Fruit fly (Drosophila melanogaster) whole organism, embryonic: Measurements from ENCODE around the gene PpV.
A peak's percentile ranks its signal among the peaks of the same experiment; 100 is the strongest.

Experiments used
- ATbp ChIP-seq: fragments of 200-800 bp; sonication (Bioruptor generic); optimal IDR thresholded peaks from 2 replicates; lab custom pipeline; 2017; ENCODE audit warnings: missing biosample characterization, mild to moderate bottlenecking, missing genetic modification characterization, missing genetic modification reagents
- Atf6 ChIP-seq: fragments of 200-800 bp; sonication (Bioruptor generic); IDR thresholded peaks from 2 replicates; pipeline ENCODE4 v1.3.6; 2022; ENCODE audit warnings: missing biosample characterization, missing genetic modification characterization
- BtbVII ChIP-seq: fragments of 200-800 bp; sonication (Bioruptor generic); optimal IDR thresholded peaks from 3 replicates; lab custom pipeline; 2017; ENCODE audit warnings: missing biosample characterization, mild to moderate bottlenecking, missing genetic modification characterization
- Bteb2 ChIP-seq: fragments of 200-800 bp; sonication (Bioruptor generic); optimal IDR thresholded peaks from 2 replicates; lab custom pipeline; 2016; ENCODE audit warnings: missing biosample characterization, missing genetic modification characterization
- CG10147 ChIP-seq: fragments of 200-800 bp; sonication (Bioruptor generic); optimal IDR thresholded peaks from 2 replicates; lab custom pipeline; 2019; ENCODE audit warnings: missing biosample characterization, mild to moderate bottlenecking, missing genetic modification characterization, moderate library complexity
- CG10267 ChIP-seq: fragments of 200-800 bp; sonication (Bioruptor generic); optimal IDR thresholded peaks from 2 replicates; lab custom pipeline; 2018; ENCODE audit warnings: missing biosample characterization, mild to moderate bottlenecking, missing genetic modification characterization, moderate library complexity
- CG11695 ChIP-seq: fragments of 200-800 bp; sonication (Bioruptor generic); IDR thresholded peaks from 3 replicates; pipeline ENCODE4 v1.3.6; 2022; ENCODE audit warnings: missing biosample characterization, missing genetic modification characterization
- CG12219 ChIP-seq: fragments of 200-800 bp; sonication (Bioruptor generic); optimal IDR thresholded peaks from 3 replicates; lab custom pipeline; 2018; ENCODE audit warnings: missing biosample characterization, mild to moderate bottlenecking, missing genetic modification characterization
- CG15601 ChIP-seq: fragments of 200-800 bp; sonication (Bioruptor generic); optimal IDR thresholded peaks from 3 replicates; lab custom pipeline; 2019; ENCODE audit warnings: missing biosample characterization, mild to moderate bottlenecking, missing genetic modification characterization, moderate library complexity
- CG15696 ChIP-seq: fragments of 200-800 bp; sonication (Bioruptor generic); optimal IDR thresholded peaks from 2 replicates; lab custom pipeline; 2019; ENCODE audit warnings: missing biosample characterization, mild to moderate bottlenecking, missing genetic modification characterization, moderate library complexity
- CG17802 ChIP-seq: fragments of 200-800 bp; sonication (Bioruptor generic); optimal IDR thresholded peaks from 2 replicates; lab custom pipeline; 2018; ENCODE audit warnings: missing biosample characterization, mild to moderate bottlenecking, missing genetic modification characterization, moderate library complexity
- CG2129 ChIP-seq: fragments of 200-800 bp; sonication (Bioruptor generic); IDR thresholded peaks from 2 replicates; pipeline ENCODE4 v1.3.6; 2022; ENCODE audit warnings: missing biosample characterization, missing genetic modification characterization; ENCODE audit not compliant: partially characterized antibody
- CG3407 ChIP-seq: fragments of 200-800 bp; sonication (Bioruptor generic); optimal IDR thresholded peaks from 2 replicates; lab custom pipeline; 2018; ENCODE audit warnings: missing biosample characterization, mild to moderate bottlenecking, missing genetic modification characterization
- CG3847 ChIP-seq: fragments of 200-800 bp; sonication (Bioruptor generic); IDR thresholded peaks from 2 replicates; pipeline ENCODE4 v1.3.6; 2022; ENCODE audit warnings: missing biosample characterization, missing genetic modification characterization
- CG4617 ChIP-seq: fragments of 200-800 bp; sonication (Bioruptor generic); optimal IDR thresholded peaks from 3 replicates; lab custom pipeline; 2016; ENCODE audit warnings: missing biosample characterization, missing genetic modification characterization, borderline replicate concordance
- CG4730 ChIP-seq: fragments of 200-800 bp; sonication (Bioruptor generic); IDR thresholded peaks from 2 replicates; pipeline ENCODE4 v1.3.6; 2022; ENCODE audit warnings: missing biosample characterization, missing genetic modification characterization
- CG4820 ChIP-seq: fragments of 200-800 bp; sonication (Bioruptor generic); optimal IDR thresholded peaks from 3 replicates; lab custom pipeline; 2016; ENCODE audit warnings: missing biosample characterization, missing genetic modification characterization
- CG5180 ChIP-seq: fragments of 200-800 bp; sonication (Bioruptor generic); optimal IDR thresholded peaks from 3 replicates; lab custom pipeline; 2017; ENCODE audit warnings: missing biosample characterization, missing genetic modification characterization, mild to moderate bottlenecking, moderate library complexity, missing genetic modification reagents
- CG6254 ChIP-seq: fragments of 200-800 bp; sonication (Bioruptor generic); optimal IDR thresholded peaks from 3 replicates; lab custom pipeline; 2017; ENCODE audit warnings: mild to moderate bottlenecking, missing biosample characterization, missing genetic modification reagents, missing genetic modification characterization
- CG7372 ChIP-seq: fragments of 200-800 bp; sonication (Bioruptor generic); IDR thresholded peaks from 2 replicates; pipeline ENCODE4 v1.3.6; 2022; ENCODE audit warnings: missing biosample characterization, missing genetic modification characterization
- CG8924 ChIP-seq: fragments of 200-800 bp; optimal IDR thresholded peaks from 3 replicates; lab custom pipeline; 2019; ENCODE audit warnings: missing biosample characterization, mild to moderate bottlenecking, missing genetic modification characterization, moderate library complexity
- CG9797 ChIP-seq: fragments of 200-800 bp; sonication (Bioruptor generic); optimal IDR thresholded peaks from 3 replicates; lab custom pipeline; 2018; ENCODE audit warnings: missing biosample characterization, mild to moderate bottlenecking, missing genetic modification characterization
- Drgx ChIP-seq: fragments of 200-800 bp; sonication (Bioruptor generic); IDR thresholded peaks from 2 replicates; pipeline ENCODE4 v1.3.6; 2022; ENCODE audit warnings: missing biosample characterization, missing genetic modification characterization
- E2f2 ChIP-seq: fragments of 200-800 bp; sonication (Bioruptor generic); IDR thresholded peaks from 2 replicates; pipeline ENCODE4 v1.3.6; 2022; ENCODE audit warnings: missing biosample characterization, missing genetic modification characterization
- HLH4C ChIP-seq: fragments of 200-800 bp; sonication (Bioruptor generic); IDR thresholded peaks from 3 replicates; pipeline ENCODE4 v1.3.6; 2022; ENCODE audit warnings: missing biosample characterization, missing genetic modification characterization; ENCODE audit not compliant: partially characterized antibody
- Pdp1 ChIP-seq, 2 experiments: fragments of 200-800 bp; sonication (Bioruptor generic); optimal IDR thresholded peaks; 3 replicates each; lab custom pipeline; 2016; ENCODE audit warnings: missing biosample characterization in 2 of 2, missing genetic modification characterization in 2 of 2, mild to moderate bottlenecking in 1 of 2, moderate library complexity in 1 of 2
- TFAM ChIP-seq: fragments of 200-800 bp; sonication (Bioruptor generic); optimal IDR thresholded peaks from 2 replicates; lab custom pipeline; 2017; ENCODE audit warnings: missing biosample characterization, missing genetic modification characterization, inconsistent platforms
- ash1 ChIP-seq: fragments of 200-800 bp; sonication (Bioruptor generic); optimal IDR thresholded peaks from 2 replicates; lab custom pipeline; 2018; ENCODE audit warnings: missing biosample characterization, mild to moderate bottlenecking, missing genetic modification characterization
- bbx ChIP-seq: fragments of 200-800 bp; sonication (Bioruptor generic); IDR thresholded peaks from 2 replicates; pipeline ENCODE4 v1.3.6; 2022; ENCODE audit warnings: missing biosample characterization, missing genetic modification characterization; ENCODE audit not compliant: partially characterized antibody
- bowl ChIP-seq: fragments of 200-800 bp; sonication (Bioruptor generic); IDR thresholded peaks from 2 replicates; pipeline ENCODE4 v1.3.6; 2022; ENCODE audit warnings: missing biosample characterization, missing genetic modification characterization
- btn ChIP-seq: fragments of 200-800 bp; sonication (Bioruptor generic); optimal IDR thresholded peaks from 2 replicates; lab custom pipeline; 2016; ENCODE audit warnings: missing biosample characterization, missing genetic modification characterization
- caup ChIP-seq: fragments of 200-800 bp; sonication (Bioruptor generic); optimal IDR thresholded peaks from 3 replicates; lab custom pipeline; 2017; ENCODE audit warnings: missing biosample characterization, mild to moderate bottlenecking, missing genetic modification characterization, moderate library complexity; ENCODE audit not compliant: severe bottlenecking
- cg ChIP-seq: fragments of 200-800 bp; sonication (Bioruptor generic); optimal IDR thresholded peaks from 3 replicates; lab custom pipeline; 2019; ENCODE audit warnings: missing biosample characterization, mild to moderate bottlenecking, missing genetic modification characterization, moderate library complexity
- dan ChIP-seq: fragments of 200-800 bp; sonication (Bioruptor generic); IDR thresholded peaks from 2 replicates; pipeline ENCODE4 v1.3.6; 2022; ENCODE audit warnings: missing biosample characterization, missing genetic modification characterization
- dmrt11E ChIP-seq: fragments of 200-800 bp; sonication (Bioruptor generic); optimal IDR thresholded peaks from 3 replicates; lab custom pipeline; 2018; ENCODE audit warnings: missing biosample characterization, mild to moderate bottlenecking, missing genetic modification characterization, moderate library complexity
- dpn ChIP-seq, 2 experiments: fragments of 200-800 bp; sonication (Bioruptor generic); optimal IDR thresholded peaks; 3 replicates each; lab custom pipeline; 2016; ENCODE audit warnings: missing biosample characterization in 2 of 2, missing genetic modification characterization in 2 of 2
- gem ChIP-seq: fragments of 200-800 bp; sonication (Bioruptor generic); optimal IDR thresholded peaks from 2 replicates; lab custom pipeline; 2019; ENCODE audit warnings: missing biosample characterization, mild to moderate bottlenecking, missing genetic modification characterization, moderate library complexity
- gfzf ChIP-seq: fragments of 200-800 bp; sonication (Bioruptor generic); optimal IDR thresholded peaks from 2 replicates; lab custom pipeline; 2016; ENCODE audit warnings: missing biosample characterization, mild to moderate bottlenecking, missing genetic modification characterization, moderate library complexity
- grn ChIP-seq: fragments of 200-800 bp; sonication (Bioruptor generic); optimal IDR thresholded peaks from 3 replicates; lab custom pipeline; 2017; ENCODE audit warnings: missing biosample characterization, missing genetic modification characterization
- mam ChIP-seq: fragments of 200-800 bp; sonication (Bioruptor generic); optimal IDR thresholded peaks from 3 replicates; lab custom pipeline; 2016; ENCODE audit warnings: missing biosample characterization, missing genetic modification characterization
- nerfin-1 ChIP-seq: fragments of 200-800 bp; sonication (Bioruptor generic); optimal IDR thresholded peaks from 3 replicates; lab custom pipeline; 2019; ENCODE audit warnings: missing biosample characterization, mild to moderate bottlenecking, missing genetic modification characterization, moderate library complexity
- oc ChIP-seq: fragments of 200-800 bp; sonication (Bioruptor generic); optimal IDR thresholded peaks from 2 replicates; lab custom pipeline; 2018; ENCODE audit warnings: missing biosample characterization, mild to moderate bottlenecking, missing genetic modification characterization, moderate library complexity
- pnt ChIP-seq: fragments of 200-800 bp; sonication (Bioruptor generic); optimal IDR thresholded peaks from 3 replicates; lab custom pipeline; 2016; ENCODE audit warnings: missing biosample characterization, missing genetic modification characterization
- run ChIP-seq: fragments of 200-800 bp; sonication (Bioruptor generic); optimal IDR thresholded peaks from 3 replicates; lab custom pipeline; 2018; ENCODE audit warnings: missing biosample characterization, mild to moderate bottlenecking, missing genetic modification characterization
- schlank ChIP-seq: fragments of 200-800 bp; sonication (Bioruptor generic); optimal IDR thresholded peaks from 2 replicates; lab custom pipeline; 2018; ENCODE audit warnings: missing biosample characterization, mild to moderate bottlenecking, missing genetic modification characterization
- sim ChIP-seq: fragments of 200-800 bp; sonication (Bioruptor generic); IDR thresholded peaks from 2 replicates; pipeline ENCODE4 v1.3.6; 2022; ENCODE audit warnings: missing biosample characterization, missing genetic modification characterization
- sna ChIP-seq: fragments of 200-800 bp; sonication (Bioruptor generic); IDR thresholded peaks from 2 replicates; pipeline ENCODE4 v1.3.6; 2022; ENCODE audit warnings: missing biosample characterization, missing genetic modification characterization; ENCODE audit not compliant: partially characterized antibody
- tap ChIP-seq: fragments of 200-800 bp; optimal IDR thresholded peaks from 3 replicates; lab custom pipeline; 2019; ENCODE audit warnings: missing biosample characterization, mild to moderate bottlenecking, missing genetic modification characterization, moderate library complexity
- toy ChIP-seq: fragments of 200-800 bp; sonication (Bioruptor generic); IDR thresholded peaks from 2 replicates; pipeline ENCODE4 v1.3.6; 2022; ENCODE audit warnings: missing biosample characterization, missing genetic modification characterization
- trh ChIP-seq: fragments of 200-800 bp; sonication (Bioruptor generic); optimal IDR thresholded peaks from 2 replicates; lab custom pipeline; 2016; ENCODE audit warnings: missing biosample characterization, missing genetic modification characterization

Gene PpV

DNA sequence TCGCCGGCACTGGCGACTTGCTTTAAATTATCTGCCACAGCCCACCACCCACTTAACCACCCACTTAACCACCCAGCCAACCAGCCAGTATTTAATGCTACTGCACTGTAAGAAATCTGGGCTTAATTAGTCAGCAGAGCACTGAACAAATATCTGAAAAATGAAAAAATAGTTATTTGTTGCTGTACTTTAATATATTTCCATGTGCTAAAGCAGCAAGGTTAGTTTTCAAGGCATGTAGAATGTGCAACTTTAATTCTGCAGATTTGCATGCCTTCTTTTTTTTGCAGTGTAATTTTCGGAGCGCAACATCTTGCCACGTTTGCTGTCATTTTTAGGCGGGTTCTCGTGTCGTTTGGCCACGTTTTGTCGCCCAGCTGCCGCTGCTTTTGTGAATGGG is 2.9 kb upstream of the PpV start (continued):
- TF ChIP-seq cg (GFP tag; lab: Kevin White, UChicago), result no peak
- peak; percentile 48; the same call in 1 of the 2 replicates for TF ChIP-seq Atf6 (GFP tag; lab: Robert Waterston, UW)
- no peak for TF ChIP-seq CG4617 (GFP tag; lab: Kevin White, UChicago)
- 0 out of 3 replicates have a peak, but pooled peaks have one; percentile 22 for TF ChIP-seq CG11695
- TF ChIP-seq E2f2 (GFP tag; lab: Robert Waterston, UW), result no peak
- TF ChIP-seq HLH4C, result no peak
- TF ChIP-seq trh (GFP tag; lab: Kevin White, UChicago), result no peak
- no peak for TF ChIP-seq btn
- no peak for TF ChIP-seq oc
- no peak for TF ChIP-seq nerfin-1 (tag; lab: Kevin White, UChicago)
- no peak for TF ChIP-seq CG15696 (tag; lab: Kevin White, UChicago)
- no peak for TF ChIP-seq tap (tag; lab: Kevin White, UChicago)
- no peak for TF ChIP-seq Bteb2 (GFP tag; lab: Kevin White, UChicago)
- TF ChIP-seq Drgx (GFP tag; lab: Robert Waterston, UW), result no peak
- TF ChIP-seq BtbVII (GFP tag; lab: Kevin White, UChicago), result peak; percentile 26
- no peak for TF ChIP-seq toy (GFP tag; lab: Robert Waterston, UW)
- TF ChIP-seq CG2129 (GFP tag; lab: Robert Waterston, UW), result no peak
- peak; percentile 33 for TF ChIP-seq CG4820 (GFP tag; lab: Kevin White, UChicago)
- TF ChIP-seq schlank (tag; lab: Kevin White, UChicago), result no peak
- TF ChIP-seq mam (GFP tag; lab: Kevin White, UChicago), result peak; percentile 61
- TF ChIP-seq CG3407 (GFP tag; lab: Kevin White, UChicago), result no peak
- peak; percentile 36 for TF ChIP-seq CG12219 (GFP tag; lab: Kevin White, UChicago)
- no peak for TF ChIP-seq dmrt11E (tag; lab: Kevin White, UChicago)
- TF ChIP-seq caup (GFP tag; lab: Kevin White, UChicago), result peak; percentile 50
- no peak for TF ChIP-seq CG9797
- no peak for TF ChIP-seq bbx (GFP tag; lab: Robert Waterston, UW)
- peak; percentile 32 to 48 for TF ChIP-seq dpn (GFP tag; optimal IDR thresholded peaks at IDR 0.05; lab: Kevin White, UChicago)
- TF ChIP-seq CG6254 (GFP tag; lab: Kevin White, UChicago), result no peak
- TF ChIP-seq CG10267 (tag; lab: Kevin White, UChicago), result peak; percentile 8
- peak; percentile 6 to 26 for TF ChIP-seq Pdp1 (GFP tag; optimal IDR thresholded peaks at IDR 0.05; lab: Kevin White, UChicago)
- TF ChIP-seq run (tag; lab: Kevin White, UChicago), result no peak
- no peak for TF ChIP-seq CG15601 (tag; lab: Kevin White, UChicago)
- no peak for TF ChIP-seq bowl (GFP tag; lab: Robert Waterston, UW)
- TF ChIP-seq CG8924, result peak; percentile 38
- no peak for TF ChIP-seq ash1 (GFP tag; lab: Kevin White, UChicago)
- TF ChIP-seq grn, result no peak
- no peak for TF ChIP-seq TFAM (GFP tag; lab: Kevin White, UChicago)
- no peak for TF ChIP-seq dan (GFP tag; lab: Robert Waterston, UW)
- TF ChIP-seq CG17802 (tag; lab: Kevin White, UChicago), result no peak
- TF ChIP-seq pnt, result peak; percentile 21
- 0 out of 2 replicates have a peak, but pooled peaks have one; percentile 29 for TF ChIP-seq CG4730 (GFP tag; lab: Robert Waterston, UW)
- TF ChIP-seq gem (tag; lab: Kevin White, UChicago), result peak; percentile 73
- TF ChIP-seq CG3847 (GFP tag; lab: Robert Waterston, UW), result 0 out of 2 replicates have a peak, but pooled peaks have one; percentile 20
- peak; percentile 60 for TF ChIP-seq CG10147 (GFP tag; lab: Kevin White, UChicago)
- TF ChIP-seq CG7372 (GFP tag; lab: Robert Waterston, UW), result no peak
- no peak for TF ChIP-seq gfzf (GFP tag; lab: Kevin White, UChicago)
- TF ChIP-seq sna, result no peak
- TF ChIP-seq sim (GFP tag; lab: Robert Waterston, UW), result no peak; the same call in 1 of the 2 replicates
- TF ChIP-seq ATbp, result peak; percentile 34
- no peak for TF ChIP-seq CG5180 (GFP tag; lab: Kevin White, UChicago)
